Fruit fly (Drosophila melanogaster): Measurements from ENCODE around the gene CG11885.

CG11885 gene

dm6 chr2L:422573-422972 lies 1.3 kb upstream of the CG11885 start, which contains the start of gene BBS8:
Gene BBS8, plus strand, starts transcription at chr2L:422873.
- TF ChIP-seq OdsH (GFP tag; optimal IDR thresholded peaks at IDR 0.05), result no peak
- TF ChIP-seq br (GFP tag; optimal IDR thresholded peaks at IDR 0.05), result no peak
- no peak for TF ChIP-seq Rel (GFP tag; optimal IDR thresholded peaks at IDR 0.05)
- TF ChIP-seq Rel (tag; optimal IDR thresholded peaks at IDR 0.05), result no peak
- TF ChIP-seq dl (GFP tag; optimal IDR thresholded peaks at IDR 0.05; ENCODE audit: insufficient read depth in 1 of 2, partially characterized antibody in 2 of 2), result no peak
- TF ChIP-seq Sp1 (GFP tag; optimal IDR thresholded peaks at IDR 0.05), result no peak
- TF ChIP-seq pan (optimal IDR thresholded peaks at IDR 0.05), result no peak
- TF ChIP-seq CrebA (GFP tag; optimal IDR thresholded peaks at IDR 0.05; ENCODE audit: borderline replicate concordance), result no peak
- no peak for TF ChIP-seq lola (GFP tag; optimal IDR thresholded peaks at IDR 0.05)
- TF ChIP-seq Hr83 (GFP tag; optimal IDR thresholded peaks at IDR 0.05; ENCODE audit: poor library complexity, severe bottlenecking), result no peak
- no peak for TF ChIP-seq N (GFP tag; optimal IDR thresholded peaks at IDR 0.05)
- TF ChIP-seq woc (GFP tag; optimal IDR thresholded peaks at IDR 0.05), result no peak
- no peak for TF ChIP-seq sage (GFP tag; optimal IDR thresholded peaks at IDR 0.05)
- TF ChIP-seq Mio (GFP tag; optimal IDR thresholded peaks at IDR 0.05), result no peak
- no peak for TF ChIP-seq Vsx2 (GFP tag; optimal IDR thresholded peaks at IDR 0.05; ENCODE audit: partially characterized antibody)

- TF ChIP-seq Jra (GFP tag; optimal IDR thresholded peaks at IDR 0.05) (peak; percentile 54), pan (optimal IDR thresholded peaks at IDR 0.05) (no peak), ey (GFP tag; optimal IDR thresholded peaks at IDR 0.05) (peak; percentile 13), CG9705 (GFP tag; optimal IDR thresholded peaks at IDR 0.05) (peak; percentile 59), GATAd (GFP tag; optimal IDR thresholded peaks at IDR 0.05) (no peak), Dif (GFP tag; optimal IDR thresholded peaks at IDR 0.05; ENCODE audit: partially characterized antibody) (no peak), HLH106 (tag; optimal IDR thresholded peaks at IDR 0.05) (peak; percentile 55), OdsH (GFP tag; optimal IDR thresholded peaks at IDR 0.05) (peak; percentile 59), dl (GFP tag; optimal IDR thresholded peaks at IDR 0.05; ENCODE audit: insufficient read depth in 1 of 2, partially characterized antibody in 2 of 2) (no peak), Hr83 (GFP tag; optimal IDR thresholded peaks at IDR 0.05; ENCODE audit: poor library complexity, severe bottlenecking) (peak; percentile 79), Vsx2 (GFP tag; optimal IDR thresholded peaks at IDR 0.05; ENCODE audit: partially characterized antibody) (no peak), br (GFP tag; optimal IDR thresholded peaks at IDR 0.05) (peak; percentile 74), Hnf4 (GFP tag; optimal IDR thresholded peaks at IDR 0.05) (peak; percentile 59), N (GFP tag; optimal IDR thresholded peaks at IDR 0.05) (no peak), jim (GFP tag; optimal IDR thresholded peaks at IDR 0.05) (no peak), h (GFP tag; optimal IDR thresholded peaks at IDR 0.05) (peak; percentile 78), sv (GFP tag; optimal IDR thresholded peaks at IDR 0.05) (peak; percentile 68), CrebA (GFP tag; optimal IDR thresholded peaks at IDR 0.05; ENCODE audit: borderline replicate concordance) (no peak), sage (GFP tag; optimal IDR thresholded peaks at IDR 0.05) (no peak), tai (GFP tag; optimal IDR thresholded peaks at IDR 0.05) (no peak), fru (GFP tag; optimal IDR thresholded peaks at IDR 0.05) (peak; percentile 65), Hr78 (GFP tag; optimal IDR thresholded peaks at IDR 0.05) (no peak), Rel (GFP tag; optimal IDR thresholded peaks at IDR 0.05) (no peak), Rel (tag; optimal IDR thresholded peaks at IDR 0.05) (peak; percentile 47), lola (GFP tag; optimal IDR thresholded peaks at IDR 0.05) (no peak), CG32264 (GFP tag; optimal IDR thresholded peaks at IDR 0.05) (peak; percentile 55), foxo (GFP tag; optimal IDR thresholded peaks at IDR 0.05) (peak; percentile 18 to 46), Myc (optimal IDR thresholded peaks at IDR 0.05) (peak; percentile 41), Sp1 (GFP tag; optimal IDR thresholded peaks at IDR 0.05) (peak; percentile 87), Abd-B (GFP tag; optimal IDR thresholded peaks at IDR 0.05) (no peak), rgr (GFP tag; optimal IDR thresholded peaks at IDR 0.05) (peak; percentile 86), usp (GFP tag; optimal IDR thresholded peaks at IDR 0.05) (no peak), dsf (GFP tag; optimal IDR thresholded peaks at IDR 0.05; ENCODE audit: borderline replicate concordance) (peak; percentile 67), brk (GFP tag; optimal IDR thresholded peaks at IDR 0.05) (no peak), psq (GFP tag; optimal IDR thresholded peaks at IDR 0.05) (peak; percentile 51), Mio (GFP tag; optimal IDR thresholded peaks at IDR 0.05) (no peak), dmrt93B (GFP tag; optimal IDR thresholded peaks at IDR 0.05) (peak; percentile 80), woc (GFP tag; optimal IDR thresholded peaks at IDR 0.05) (peak; percentile 53), Dfd (GFP tag; optimal IDR thresholded peaks at IDR 0.05) (no peak)
These were observed 1.5 kb downstream of the CG11885 start, which contains the start of the genes CG13690 and RpLP1 for dm6 chr2L:419620-420184. Gene CG13690, minus strand, starts transcription at chr2L:419652. Gene RpLP1, plus strand, starts transcription at chr2L:419952.

Measured in whole organism, wandering third instar larva.